Fruit fly (Drosophila melanogaster) whole organism, embryonic: Measurements from ENCODE around the gene CG17321.

Experiments used
- Atf6 ChIP-seq: fragments of 200-800 bp; sonication (Bioruptor generic); IDR thresholded peaks from 2 replicates; pipeline ENCODE4 v1.3.6; 2022; ENCODE audit warnings: missing biosample characterization, missing genetic modification characterization
- B-H2 ChIP-seq: fragments of 200-800 bp; sonication (Bioruptor generic); optimal IDR thresholded peaks from 2 replicates; lab custom pipeline; 2018; ENCODE audit warnings: missing biosample characterization, mild to moderate bottlenecking, missing genetic modification characterization
- Bgb ChIP-seq: fragments of 200-800 bp; sonication (Bioruptor generic); IDR thresholded peaks from 2 replicates; pipeline ENCODE4 v1.3.6; 2022; ENCODE audit warnings: missing biosample characterization, missing genetic modification characterization; ENCODE audit not compliant: partially characterized antibody
- CG10462 ChIP-seq: fragments of 200-800 bp; sonication (Bioruptor generic); optimal IDR thresholded peaks from 2 replicates; lab custom pipeline; 2016; ENCODE audit warnings: missing biosample characterization, missing genetic modification characterization
- CG10979 ChIP-seq: fragments of 200-800 bp; sonication (Bioruptor generic); optimal IDR thresholded peaks from 2 replicates; lab custom pipeline; 2018; ENCODE audit warnings: missing biosample characterization, mild to moderate bottlenecking, missing genetic modification characterization, moderate library complexity
- CG11093 ChIP-seq: fragments of 200-800 bp; sonication (Bioruptor generic); IDR thresholded peaks from 3 replicates; pipeline ENCODE4 v1.3.6; 2022; ENCODE audit warnings: missing biosample characterization, missing genetic modification characterization
- CG12942 ChIP-seq: fragments of 200-800 bp; sonication (Bioruptor generic); optimal IDR thresholded peaks from 3 replicates; lab custom pipeline; 2016; ENCODE audit warnings: missing biosample characterization, missing genetic modification characterization
- CG13123 ChIP-seq: fragments of 200-800 bp; sonication (Bioruptor generic); optimal IDR thresholded peaks from 2 replicates; lab custom pipeline; 2016; ENCODE audit warnings: missing biosample characterization, missing genetic modification characterization
- CG14667 ChIP-seq: fragments of 200-800 bp; sonication (Bioruptor generic); IDR thresholded peaks from 2 replicates; pipeline ENCODE4 v1.3.6; 2022; ENCODE audit warnings: missing biosample characterization, missing genetic modification characterization
- CG14965 ChIP-seq: fragments of 200-800 bp; sonication (Bioruptor generic); optimal IDR thresholded peaks from 2 replicates; lab custom pipeline; 2016; ENCODE audit warnings: missing biosample characterization, missing genetic modification characterization, borderline replicate concordance
- CG1602 ChIP-seq: fragments of 200-800 bp; sonication (Bioruptor generic); optimal IDR thresholded peaks from 3 replicates; lab custom pipeline; 2016; ENCODE audit warnings: missing biosample characterization, missing genetic modification characterization
- CG2129 ChIP-seq: fragments of 200-800 bp; sonication (Bioruptor generic); IDR thresholded peaks from 2 replicates; pipeline ENCODE4 v1.3.6; 2022; ENCODE audit warnings: missing biosample characterization, missing genetic modification characterization; ENCODE audit not compliant: partially characterized antibody
- CG3065 ChIP-seq: fragments of 200-800 bp; sonication (Bioruptor generic); optimal IDR thresholded peaks from 2 replicates; lab custom pipeline; 2016; ENCODE audit warnings: missing biosample characterization, missing genetic modification characterization
- CG31388 ChIP-seq: fragments of 200-800 bp; sonication (Bioruptor generic); optimal IDR thresholded peaks from 2 replicates; lab custom pipeline; 2016; ENCODE audit warnings: missing biosample characterization, missing genetic modification characterization
- CG4820 ChIP-seq: fragments of 200-800 bp; sonication (Bioruptor generic); optimal IDR thresholded peaks from 3 replicates; lab custom pipeline; 2016; ENCODE audit warnings: missing biosample characterization, missing genetic modification characterization
- CG6654 ChIP-seq: fragments of 200-800 bp; sonication (Bioruptor generic); optimal IDR thresholded peaks from 2 replicates; lab custom pipeline; 2017; ENCODE audit warnings: missing biosample characterization, mild to moderate bottlenecking, missing genetic modification characterization
- CG6791 ChIP-seq: fragments of 200-800 bp; sonication (Bioruptor generic); IDR thresholded peaks from 3 replicates; pipeline ENCODE4 v1.3.6; 2022; ENCODE audit warnings: missing biosample characterization, missing genetic modification characterization; ENCODE audit not compliant: partially characterized antibody
- CG7372 ChIP-seq: fragments of 200-800 bp; sonication (Bioruptor generic); IDR thresholded peaks from 2 replicates; pipeline ENCODE4 v1.3.6; 2022; ENCODE audit warnings: missing biosample characterization, missing genetic modification characterization
- Ets65A ChIP-seq: fragments of 200-800 bp; sonication (Bioruptor generic); peaks from one replicate; lab custom pipeline; 2016; ENCODE audit warnings: missing biosample characterization, missing genetic modification characterization
- HLH3B ChIP-seq: fragments of 200-800 bp; sonication (Bioruptor generic); IDR thresholded peaks from 2 replicates; pipeline ENCODE4 v1.3.6; 2022; ENCODE audit warnings: missing biosample characterization, missing genetic modification characterization
- HmgZ ChIP-seq: fragments of 200-800 bp; sonication (Bioruptor generic); optimal IDR thresholded peaks from 2 replicates; lab custom pipeline; 2018; ENCODE audit warnings: missing biosample characterization, mild to moderate bottlenecking, missing genetic modification characterization
- Lim3 ChIP-seq: fragments of 200-800 bp; sonication (Bioruptor generic); IDR thresholded peaks from 2 replicates; pipeline ENCODE4 v1.3.6; 2022; ENCODE audit warnings: missing biosample characterization, missing genetic modification characterization
- Myb ChIP-seq: fragments of 200-800 bp; sonication (Bioruptor generic); optimal IDR thresholded peaks from 2 replicates; lab custom pipeline; 2016; ENCODE audit warnings: missing biosample characterization, missing genetic modification characterization
- Nf-YC ChIP-seq: fragments of 200-800 bp; optimal IDR thresholded peaks from 3 replicates; lab custom pipeline; 2019; ENCODE audit warnings: missing biosample characterization, mild to moderate bottlenecking, missing genetic modification characterization, moderate library complexity
- PHDP ChIP-seq: fragments of 200-800 bp; sonication (Bioruptor generic); optimal IDR thresholded peaks from 3 replicates; lab custom pipeline; 2018; ENCODE audit warnings: missing biosample characterization, mild to moderate bottlenecking, missing genetic modification characterization, moderate library complexity
- Sox100B ChIP-seq: fragments of 200-800 bp; sonication (Bioruptor generic); optimal IDR thresholded peaks from 3 replicates; lab custom pipeline; 2018; ENCODE audit warnings: missing biosample characterization, mild to moderate bottlenecking, missing genetic modification characterization
- ara ChIP-seq: fragments of 200-800 bp; sonication (Bioruptor generic); IDR thresholded peaks from 2 replicates; pipeline ENCODE4 v1.3.6; 2022; ENCODE audit warnings: missing biosample characterization, missing genetic modification characterization
- az2 ChIP-seq: fragments of 200-800 bp; sonication (Bioruptor generic); optimal IDR thresholded peaks from 3 replicates; lab custom pipeline; 2016; ENCODE audit warnings: missing biosample characterization, missing genetic modification characterization
- bbx ChIP-seq: fragments of 200-800 bp; sonication (Bioruptor generic); IDR thresholded peaks from 2 replicates; pipeline ENCODE4 v1.3.6; 2022; ENCODE audit warnings: missing biosample characterization, missing genetic modification characterization; ENCODE audit not compliant: partially characterized antibody
- br ChIP-seq: fragments of >200 bp; optimal IDR thresholded peaks from 2 replicates; lab custom pipeline; 2017
- caup ChIP-seq: fragments of 200-800 bp; sonication (Bioruptor generic); optimal IDR thresholded peaks from 3 replicates; lab custom pipeline; 2017; ENCODE audit warnings: missing biosample characterization, mild to moderate bottlenecking, missing genetic modification characterization, moderate library complexity; ENCODE audit not compliant: severe bottlenecking
- dati ChIP-seq: fragments of 200-800 bp; sonication (Bioruptor generic); IDR thresholded peaks from 2 replicates; pipeline ENCODE4 v1.3.6; 2022; ENCODE audit warnings: missing biosample characterization, missing genetic modification characterization
- dm ChIP-seq: fragments of 200-800 bp; sonication (Bioruptor generic); optimal IDR thresholded peaks from 3 replicates; lab custom pipeline; 2016; ENCODE audit warnings: missing biosample characterization, missing genetic modification characterization
- eve ChIP-seq, 2 experiments: fragments of >200 bp; optimal IDR thresholded peaks; 2 replicates each; lab custom pipeline; 2017; ENCODE audit warnings: missing biosample characterization in 2 of 2, missing genetic modification characterization in 2 of 2
- fd96Cb ChIP-seq: fragments of 200-800 bp; sonication (Bioruptor generic); optimal IDR thresholded peaks from 2 replicates; lab custom pipeline; 2018; ENCODE audit warnings: missing biosample characterization, mild to moderate bottlenecking, missing genetic modification characterization, moderate library complexity
- fru ChIP-seq: fragments of >200 bp; optimal IDR thresholded peaks from 2 replicates; lab custom pipeline; 2017
- gem ChIP-seq: fragments of 200-800 bp; sonication (Bioruptor generic); optimal IDR thresholded peaks from 2 replicates; lab custom pipeline; 2019; ENCODE audit warnings: missing biosample characterization, mild to moderate bottlenecking, missing genetic modification characterization, moderate library complexity
- lab ChIP-seq: fragments of 200-800 bp; sonication (Bioruptor generic); optimal IDR thresholded peaks from 3 replicates; lab custom pipeline; 2017; ENCODE audit warnings: missing biosample characterization, missing genetic modification characterization, mild to moderate bottlenecking, moderate library complexity, missing genetic modification reagents
- nerfin-1 ChIP-seq: fragments of 200-800 bp; sonication (Bioruptor generic); optimal IDR thresholded peaks from 3 replicates; lab custom pipeline; 2019; ENCODE audit warnings: missing biosample characterization, mild to moderate bottlenecking, missing genetic modification characterization, moderate library complexity
- nom ChIP-seq: fragments of 200-800 bp; sonication (Bioruptor generic); optimal IDR thresholded peaks from 2 replicates; lab custom pipeline; 2017; ENCODE audit warnings: missing biosample characterization, missing genetic modification characterization, mild to moderate bottlenecking, moderate library complexity, missing genetic modification reagents
- p53 ChIP-seq: fragments of 200-800 bp; sonication (Bioruptor generic); optimal IDR thresholded peaks from 2 replicates; lab custom pipeline; 2016; ENCODE audit warnings: missing biosample characterization, missing genetic modification characterization
- peb ChIP-seq: fragments of 200-800 bp; sonication (Bioruptor generic); IDR thresholded peaks from 2 replicates; pipeline ENCODE4 v1.3.6; 2022; ENCODE audit warnings: missing biosample characterization, missing genetic modification characterization
- pnt ChIP-seq: fragments of 200-800 bp; sonication (Bioruptor generic); optimal IDR thresholded peaks from 3 replicates; lab custom pipeline; 2016; ENCODE audit warnings: missing biosample characterization, missing genetic modification characterization
- salm ChIP-seq: fragments of 200-800 bp; sonication (Bioruptor generic); optimal IDR thresholded peaks from 2 replicates; lab custom pipeline; 2018; ENCODE audit warnings: missing biosample characterization, mild to moderate bottlenecking, missing genetic modification characterization
- sens-2 ChIP-seq: fragments of 200-800 bp; sonication (Bioruptor generic); IDR thresholded peaks from 2 replicates; pipeline ENCODE4 v1.3.6; 2022; ENCODE audit warnings: missing biosample characterization, missing genetic modification characterization
- sqz ChIP-seq: fragments of 200-800 bp; sonication (Bioruptor generic); optimal IDR thresholded peaks from 3 replicates; lab custom pipeline; 2018; ENCODE audit warnings: missing biosample characterization, mild to moderate bottlenecking, missing genetic modification characterization
- sug ChIP-seq: fragments of 200-800 bp; optimal IDR thresholded peaks from 2 replicates; lab custom pipeline; 2019; ENCODE audit warnings: missing biosample characterization, mild to moderate bottlenecking, missing genetic modification characterization, moderate library complexity
- tap ChIP-seq: fragments of 200-800 bp; optimal IDR thresholded peaks from 3 replicates; lab custom pipeline; 2019; ENCODE audit warnings: missing biosample characterization, mild to moderate bottlenecking, missing genetic modification characterization, moderate library complexity
- vnd ChIP-seq: fragments of 200-800 bp; sonication (Bioruptor generic); IDR thresholded peaks from 3 replicates; pipeline ENCODE4 v1.3.6; 2022; ENCODE audit warnings: missing biosample characterization, missing genetic modification characterization; ENCODE audit not compliant: partially characterized antibody

Gene CG17321

DNA sequence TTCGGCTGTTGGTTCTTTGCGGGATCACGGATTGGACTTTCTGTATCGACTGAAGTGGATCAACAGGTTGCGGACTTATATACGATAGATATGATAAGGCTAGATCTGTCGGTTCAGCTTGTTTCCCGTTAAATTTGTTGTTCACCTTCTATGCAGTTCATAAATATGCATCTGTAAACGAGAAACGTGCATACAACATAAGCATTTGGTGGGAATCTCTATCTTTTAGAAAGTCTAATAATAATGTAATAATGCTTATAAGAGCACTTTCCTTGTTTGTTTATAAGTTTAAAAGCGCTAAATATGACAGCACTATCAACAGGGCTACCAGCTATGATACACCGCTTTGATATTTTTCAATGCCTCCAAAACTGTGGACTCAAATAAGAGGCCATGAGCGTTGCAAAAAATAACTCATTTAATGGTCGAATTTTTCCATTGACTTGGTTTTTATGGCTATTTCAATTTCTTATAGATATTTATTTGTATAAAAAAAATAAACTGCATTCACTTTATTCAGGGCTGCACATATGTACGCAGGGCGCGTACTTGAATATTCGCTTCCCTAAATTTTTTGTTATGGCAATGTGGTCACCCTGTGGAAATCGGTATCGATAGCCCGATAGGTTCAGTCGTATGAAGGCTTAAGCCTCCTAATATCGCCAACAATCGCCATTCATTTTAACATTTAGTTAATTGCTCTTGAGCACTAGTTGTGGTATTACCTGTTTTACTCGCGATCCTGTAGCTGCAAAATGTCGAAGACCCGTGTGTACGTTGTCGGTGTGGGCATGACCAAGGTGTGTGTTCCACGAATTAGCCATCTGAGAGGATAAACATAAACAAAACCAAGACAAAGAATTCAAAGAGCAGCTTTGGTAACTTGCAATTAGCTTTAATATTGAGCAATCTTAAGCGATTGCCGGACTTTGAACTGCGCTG, 14.1 kb upstream of the CG17321 start, which contains the start of the genes CG17597 and ScpX (continued):
- TF ChIP-seq Myb (GFP tag; lab: Kevin White, UChicago): peak; percentile 27
- TF ChIP-seq CG11093 (GFP tag; lab: Robert Waterston, UW): no peak
- no peak for TF ChIP-seq CG14965 (GFP tag; lab: Kevin White, UChicago)
- TF ChIP-seq Bgb (GFP tag; lab: Robert Waterston, UW): peak; percentile 90
- peak; percentile 11 for TF ChIP-seq nerfin-1
- TF ChIP-seq dm: no peak
- TF ChIP-seq fru: no peak
- peak; percentile 91 for TF ChIP-seq CG6791
- peak; percentile 93 for TF ChIP-seq Ets65A
- peak; percentile 82 for TF ChIP-seq vnd
- peak; percentile 91 for TF ChIP-seq bbx (GFP tag; lab: Robert Waterston, UW)
- no peak for TF ChIP-seq eve (GFP tag; optimal IDR thresholded peaks at IDR 0.05; lab: Kevin White, UChicago)
- TF ChIP-seq CG2129 (GFP tag; lab: Robert Waterston, UW): peak; percentile 52
- peak; percentile 54 for TF ChIP-seq Sox100B (GFP tag; lab: Kevin White, UChicago)
- TF ChIP-seq CG12942 (GFP tag; lab: Kevin White, UChicago): peak; percentile 45
- peak; percentile 76 for TF ChIP-seq sug (tag; lab: Kevin White, UChicago)
- TF ChIP-seq caup: peak; percentile 34
- peak; percentile 55 for TF ChIP-seq CG4820 (GFP tag; lab: Kevin White, UChicago)
- peak; percentile 52 for TF ChIP-seq CG3065 (GFP tag; lab: Kevin White, UChicago)
- TF ChIP-seq tap: no peak
- TF ChIP-seq salm: no peak
- no peak for TF ChIP-seq dati (GFP tag; lab: Robert Waterston, UW)
- no peak for TF ChIP-seq peb (GFP tag; lab: Robert Waterston, UW)
- TF ChIP-seq pnt (GFP tag; lab: Kevin White, UChicago): peak; percentile 58
- peak; percentile 51 for TF ChIP-seq sqz (GFP tag; lab: Kevin White, UChicago)
- no peak for TF ChIP-seq Lim3 (GFP tag; lab: Robert Waterston, UW)
- TF ChIP-seq B-H2 (GFP tag; lab: Kevin White, UChicago): peak; percentile 63
- peak; percentile 65 for TF ChIP-seq CG1602 (GFP tag; lab: Kevin White, UChicago)
- TF ChIP-seq gem (tag; lab: Kevin White, UChicago): peak; percentile 79
- peak; percentile 19 for TF ChIP-seq CG31388
- TF ChIP-seq CG6654 (GFP tag; lab: Kevin White, UChicago): peak; percentile 99
- TF ChIP-seq PHDP: peak; percentile 54
- TF ChIP-seq Nf-YC (tag; lab: Kevin White, UChicago): peak; percentile 59
- TF ChIP-seq nom (GFP tag; lab: Kevin White, UChicago): peak; percentile 87
- TF ChIP-seq Atf6 (GFP tag; lab: Robert Waterston, UW): no peak
- TF ChIP-seq CG7372 (GFP tag; lab: Robert Waterston, UW): 0 out of 2 replicates have a peak, but pooled peaks have one; percentile 11
- peak; percentile 63 for TF ChIP-seq az2 (GFP tag; lab: Kevin White, UChicago)
- no peak for TF ChIP-seq CG14667 (GFP tag; lab: Robert Waterston, UW)
- no peak; the same call in 1 of the 2 replicates for TF ChIP-seq ara (GFP tag; lab: Robert Waterston, UW)
- no peak for TF ChIP-seq CG13123 (GFP tag; lab: Kevin White, UChicago)
- TF ChIP-seq HLH3B (GFP tag; lab: Robert Waterston, UW): peak; percentile 19; the same call in 1 of the 2 replicates
- no peak for TF ChIP-seq sens-2 (GFP tag; lab: Robert Waterston, UW)
- peak; percentile 61 for TF ChIP-seq HmgZ (tag; lab: Kevin White, UChicago)
- no peak for TF ChIP-seq br (lab: Kevin White, UChicago)
- TF ChIP-seq lab (GFP tag; lab: Kevin White, UChicago): peak; percentile 75
- TF ChIP-seq CG10462 (GFP tag; lab: Kevin White, UChicago): peak; percentile 23
- peak; percentile 28 for TF ChIP-seq p53 (GFP tag; lab: Kevin White, UChicago)
- peak; percentile 39 for TF ChIP-seq CG10979 (tag; lab: Kevin White, UChicago)
- peak; percentile 40 for TF ChIP-seq fd96Cb (tag; lab: Kevin White, UChicago)
